Fruit fly (Drosophila melanogaster) whole organism, embryonic: ENCODE measurements around the gene CG43880.

Source experiments
- ATbp ChIP-seq: fragments of 200-800 bp; sonication (Bioruptor generic); optimal IDR thresholded peaks from 2 replicates; lab custom pipeline; 2017; ENCODE audit warnings: missing biosample characterization, mild to moderate bottlenecking, missing genetic modification characterization, missing genetic modification reagents
- CG11456 ChIP-seq: fragments of 200-800 bp; sonication (Bioruptor generic); IDR thresholded peaks from 3 replicates; pipeline ENCODE4 v1.3.6; 2022; ENCODE audit warnings: missing biosample characterization, missing genetic modification characterization
- CG11560 ChIP-seq: fragments of 200-800 bp; sonication (Bioruptor generic); IDR thresholded peaks from 3 replicates; pipeline ENCODE4 v1.3.6; 2022; ENCODE audit warnings: missing biosample characterization, missing genetic modification characterization
- CG13296 ChIP-seq: fragments of 200-800 bp; sonication (Bioruptor generic); optimal IDR thresholded peaks from 3 replicates; lab custom pipeline; 2018; ENCODE audit warnings: missing biosample characterization, mild to moderate bottlenecking, missing genetic modification characterization
- CG14710 ChIP-seq: fragments of 200-800 bp; sonication (Bioruptor generic); optimal IDR thresholded peaks from 3 replicates; lab custom pipeline; 2019; ENCODE audit warnings: missing biosample characterization, mild to moderate bottlenecking, missing genetic modification characterization, moderate library complexity
- CG1529 ChIP-seq: fragments of 200-800 bp; sonication (Bioruptor generic); optimal IDR thresholded peaks from 3 replicates; lab custom pipeline; 2018; ENCODE audit warnings: missing biosample characterization, missing genetic modification characterization
- CG15479 ChIP-seq: fragments of 200-800 bp; sonication (Bioruptor generic); optimal IDR thresholded peaks from 3 replicates; lab custom pipeline; 2019; ENCODE audit warnings: missing biosample characterization, mild to moderate bottlenecking, missing genetic modification characterization, moderate library complexity
- CG1647 ChIP-seq: fragments of 200-800 bp; sonication (Bioruptor generic); optimal IDR thresholded peaks from 3 replicates; lab custom pipeline; 2016; ENCODE audit warnings: missing biosample characterization, missing genetic modification characterization
- CG18599 ChIP-seq: fragments of 200-800 bp; sonication (Bioruptor generic); optimal IDR thresholded peaks from 3 replicates; lab custom pipeline; 2017; ENCODE audit warnings: missing biosample characterization, missing genetic modification characterization, mild to moderate bottlenecking, moderate library complexity, missing genetic modification reagents
- CG30020 ChIP-seq: fragments of 200-800 bp; optimal IDR thresholded peaks from 2 replicates; lab custom pipeline; 2019; ENCODE audit warnings: missing biosample characterization, mild to moderate bottlenecking, missing genetic modification characterization, moderate library complexity
- CG30403 ChIP-seq: fragments of 200-800 bp; sonication (Bioruptor generic); optimal IDR thresholded peaks from 3 replicates; lab custom pipeline; 2016; ENCODE audit warnings: missing biosample characterization, missing genetic modification characterization
- CG3065 ChIP-seq: fragments of 200-800 bp; sonication (Bioruptor generic); optimal IDR thresholded peaks from 2 replicates; lab custom pipeline; 2016; ENCODE audit warnings: missing biosample characterization, missing genetic modification characterization
- CG31441 ChIP-seq: fragments of 200-800 bp; sonication (Bioruptor generic); IDR thresholded peaks from 2 replicates; pipeline ENCODE4 v1.3.6; 2022; ENCODE audit warnings: missing biosample characterization, missing genetic modification characterization
- CG3407 ChIP-seq: fragments of 200-800 bp; sonication (Bioruptor generic); optimal IDR thresholded peaks from 2 replicates; lab custom pipeline; 2018; ENCODE audit warnings: missing biosample characterization, mild to moderate bottlenecking, missing genetic modification characterization
- CG3838 ChIP-seq: fragments of 200-800 bp; sonication (Bioruptor generic); optimal IDR thresholded peaks from 3 replicates; lab custom pipeline; 2016; ENCODE audit warnings: missing biosample characterization, missing genetic modification characterization
- CG3995 ChIP-seq: fragments of 200-800 bp; sonication (Bioruptor generic); optimal IDR thresholded peaks from 3 replicates; lab custom pipeline; 2016; ENCODE audit warnings: missing biosample characterization, missing genetic modification characterization
- CG7372 ChIP-seq: fragments of 200-800 bp; sonication (Bioruptor generic); IDR thresholded peaks from 2 replicates; pipeline ENCODE4 v1.3.6; 2022; ENCODE audit warnings: missing biosample characterization, missing genetic modification characterization
- CG8281 ChIP-seq: fragments of 200-800 bp; sonication (Bioruptor generic); optimal IDR thresholded peaks from 2 replicates; lab custom pipeline; 2018; ENCODE audit warnings: missing biosample characterization, mild to moderate bottlenecking, missing genetic modification characterization, moderate library complexity
- CG9876 ChIP-seq: fragments of 200-800 bp; sonication (Bioruptor generic); optimal IDR thresholded peaks from 2 replicates; lab custom pipeline; 2016; ENCODE audit warnings: missing biosample characterization, missing genetic modification characterization
- CkIIα-i1 ChIP-seq: fragments of 200-800 bp; sonication (Bioruptor generic); IDR thresholded peaks from 2 replicates; pipeline ENCODE4 v1.3.6; 2022; ENCODE audit warnings: missing biosample characterization, missing genetic modification characterization
- CrebB ChIP-seq: fragments of 200-800 bp; sonication (Bioruptor generic); optimal IDR thresholded peaks from 3 replicates; lab custom pipeline; 2018; ENCODE audit warnings: missing biosample characterization, mild to moderate bottlenecking, missing genetic modification characterization
- D19B ChIP-seq: fragments of 200-800 bp; sonication (Bioruptor generic); optimal IDR thresholded peaks from 2 replicates; lab custom pipeline; 2017; ENCODE audit warnings: missing biosample characterization, mild to moderate bottlenecking, missing genetic modification characterization
- Doc3 ChIP-seq: fragments of 200-800 bp; sonication (Bioruptor generic); IDR thresholded peaks from 3 replicates; pipeline ENCODE4 v1.3.6; 2022; ENCODE audit warnings: missing biosample characterization, missing genetic modification characterization; ENCODE audit not compliant: partially characterized antibody
- Dp ChIP-seq: fragments of 200-800 bp; sonication (Bioruptor generic); optimal IDR thresholded peaks from 2 replicates; lab custom pipeline; 2018; ENCODE audit warnings: missing biosample characterization, mild to moderate bottlenecking, missing genetic modification characterization, moderate library complexity
- E2f1 ChIP-seq: fragments of 200-800 bp; sonication (Bioruptor generic); IDR thresholded peaks from 2 replicates; pipeline ENCODE4 v1.3.6; 2022; ENCODE audit warnings: missing biosample characterization, missing genetic modification characterization
- E2f2 ChIP-seq: fragments of 200-800 bp; sonication (Bioruptor generic); IDR thresholded peaks from 2 replicates; pipeline ENCODE4 v1.3.6; 2022; ENCODE audit warnings: missing biosample characterization, missing genetic modification characterization
- HLH54F ChIP-seq: fragments of 200-800 bp; sonication (Bioruptor generic); optimal IDR thresholded peaks from 3 replicates; lab custom pipeline; 2016; ENCODE audit warnings: missing biosample characterization, missing genetic modification characterization
- HLHmδ ChIP-seq: fragments of 200-800 bp; sonication (Bioruptor generic); optimal IDR thresholded peaks from 2 replicates; lab custom pipeline; 2018; ENCODE audit warnings: missing biosample characterization, mild to moderate bottlenecking, missing genetic modification characterization, moderate library complexity
- Kr ChIP-seq: fragments of 200-800 bp; sonication (Bioruptor generic); optimal IDR thresholded peaks from 2 replicates; lab custom pipeline; 2017; ENCODE audit warnings: missing biosample characterization, mild to moderate bottlenecking, missing genetic modification characterization
- MTF-1 ChIP-seq: fragments of 200-800 bp; sonication (Bioruptor generic); optimal IDR thresholded peaks from 2 replicates; lab custom pipeline; 2018; ENCODE audit warnings: missing biosample characterization, mild to moderate bottlenecking, missing genetic modification characterization, borderline replicate concordance
- NFAT ChIP-seq: fragments of 200-800 bp; sonication (Bioruptor generic); IDR thresholded peaks from 2 replicates; pipeline ENCODE4 v1.3.6; 2022; ENCODE audit warnings: missing biosample characterization, missing genetic modification characterization
- NK7.1 ChIP-seq: fragments of 200-800 bp; sonication (Bioruptor generic); optimal IDR thresholded peaks from 3 replicates; lab custom pipeline; 2016; ENCODE audit warnings: missing biosample characterization, missing genetic modification characterization
- Sry-β ChIP-seq: fragments of 200-800 bp; sonication (Bioruptor generic); optimal IDR thresholded peaks from 2 replicates; lab custom pipeline; 2018; ENCODE audit warnings: missing biosample characterization, mild to moderate bottlenecking, missing genetic modification characterization, moderate library complexity
- abd-A ChIP-seq: fragments of 200-800 bp; sonication (Bioruptor generic); optimal IDR thresholded peaks from 3 replicates; lab custom pipeline; 2019; ENCODE audit warnings: missing biosample characterization, mild to moderate bottlenecking, missing genetic modification characterization, moderate library complexity
- ash1 ChIP-seq: fragments of 200-800 bp; sonication (Bioruptor generic); optimal IDR thresholded peaks from 2 replicates; lab custom pipeline; 2018; ENCODE audit warnings: missing biosample characterization, mild to moderate bottlenecking, missing genetic modification characterization
- bigmax ChIP-seq: fragments of 200-800 bp; sonication (Bioruptor generic); optimal IDR thresholded peaks from 2 replicates; lab custom pipeline; 2018; ENCODE audit warnings: missing biosample characterization, mild to moderate bottlenecking, missing genetic modification characterization
- br ChIP-seq: fragments of >200 bp; optimal IDR thresholded peaks from 2 replicates; lab custom pipeline; 2017
- cwo ChIP-seq: fragments of 200-800 bp; sonication (Bioruptor generic); optimal IDR thresholded peaks from 3 replicates; lab custom pipeline; 2017; ENCODE audit warnings: missing biosample characterization, missing genetic modification characterization, mild to moderate bottlenecking, moderate library complexity, missing genetic modification reagents
- klu ChIP-seq: fragments of 200-800 bp; sonication (Bioruptor generic); IDR thresholded peaks from 2 replicates; pipeline ENCODE4 v1.3.6; 2022; ENCODE audit warnings: missing biosample characterization, missing genetic modification characterization
- lola ChIP-seq, 3 experiments: fragments of >200 bp in 2 of 3; fragments of 200-800 bp in 1 of 3; sonication (Bioruptor generic) in 1 of 3; optimal IDR thresholded peaks; 2 replicates each; lab custom pipeline; 2017 to 2019; ENCODE audit warnings: missing biosample characterization in 3 of 3, missing genetic modification characterization in 3 of 3, mild to moderate bottlenecking in 1 of 3, moderate library complexity in 1 of 3
- org-1 ChIP-seq: fragments of 200-800 bp; sonication (Bioruptor generic); optimal IDR thresholded peaks from 2 replicates; lab custom pipeline; 2017; ENCODE audit warnings: missing biosample characterization, missing genetic modification characterization
- pan ChIP-seq, 4 experiments: fragments of >200 bp in 3 of 4; fragments of 200-800 bp in 1 of 4; sonication (Bioruptor generic) in 1 of 4; optimal IDR thresholded peaks in 3 of 4; IDR thresholded peaks in 1 of 4; 2 replicates each; pipeline versions ENCODE4 v1.3.6 to Lab custom; 2017 to 2022; ENCODE audit warnings: missing biosample characterization in 2 of 4, missing genetic modification characterization in 2 of 4, mixed read lengths in 1 of 4
- prd ChIP-seq, 3 experiments: fragments of >200 bp in 2 of 3; fragments of 200-800 bp in 1 of 3; sonication (Bioruptor generic) in 1 of 3; optimal IDR thresholded peaks in 2 of 3; IDR thresholded peaks in 1 of 3; 2 replicates in 2 of 3; 3 replicates in 1 of 3; pipeline versions ENCODE4 v1.3.6 to Lab custom; 2017 to 2022; ENCODE audit warnings: missing biosample characterization in 1 of 3, missing genetic modification characterization in 1 of 3
- pros ChIP-seq: fragments of 200-800 bp; sonication (Bioruptor generic); optimal IDR thresholded peaks from 3 replicates; lab custom pipeline; 2019; ENCODE audit warnings: missing biosample characterization, mild to moderate bottlenecking, missing genetic modification characterization, moderate library complexity
- scrt ChIP-seq: fragments of 200-800 bp; sonication (Bioruptor generic); optimal IDR thresholded peaks from 2 replicates; lab custom pipeline; 2018; ENCODE audit warnings: missing biosample characterization, mild to moderate bottlenecking, missing genetic modification characterization, moderate library complexity
- sna ChIP-seq: fragments of 200-800 bp; sonication (Bioruptor generic); IDR thresholded peaks from 2 replicates; pipeline ENCODE4 v1.3.6; 2022; ENCODE audit warnings: missing biosample characterization, missing genetic modification characterization; ENCODE audit not compliant: partially characterized antibody
- tx ChIP-seq: fragments of 200-800 bp; sonication (Bioruptor generic); optimal IDR thresholded peaks from 2 replicates; lab custom pipeline; 2016; ENCODE audit warnings: missing biosample characterization, missing genetic modification characterization

The CG43880 gene

dm6 chr3L:7988828-7989673 lies 42.9 kb upstream of the CG43880 start (continued):
- no peak for TF ChIP-seq Doc3 (GFP tag; lab: Robert Waterston, UW)
- TF ChIP-seq HLH54F (GFP tag; lab: Kevin White, UChicago) = no peak
- no peak for TF ChIP-seq bigmax (GFP tag; lab: Kevin White, UChicago)
- TF ChIP-seq br (lab: Kevin White, UChicago) = no peak
- peak; percentile 55 for TF ChIP-seq CG18599
- TF ChIP-seq CG14710 (tag; lab: Kevin White, UChicago) = peak; percentile 92
- no peak for TF ChIP-seq CG3065
- TF ChIP-seq CG11560 = no peak
- TF ChIP-seq tx (GFP tag; lab: Kevin White, UChicago) = no peak
- peak; percentile 42 for TF ChIP-seq CG3407 (GFP tag; lab: Kevin White, UChicago)
- peak; percentile 30 for TF ChIP-seq cwo (GFP tag; lab: Kevin White, UChicago)
- TF ChIP-seq CG3838 (GFP tag; lab: Kevin White, UChicago) = no peak
- peak; percentile 38 for TF ChIP-seq scrt (GFP tag; lab: Kevin White, UChicago)
- TF ChIP-seq CrebB (tag; lab: Kevin White, UChicago) = peak; percentile 8
- no peak for TF ChIP-seq klu (GFP tag; lab: Robert Waterston, UW)
- TF ChIP-seq HLHmδ (GFP tag; lab: Kevin White, UChicago) = no peak
- TF ChIP-seq D19B = no peak
- TF ChIP-seq CkIIα-i1 (GFP tag; lab: Robert Waterston, UW) = no peak
- TF ChIP-seq NFAT = no peak
- peak in 1 of 3 experiments; percentile 92 for TF ChIP-seq lola (GFP tag; optimal IDR thresholded peaks at IDR 0.05; lab: Kevin White, UChicago)
- TF ChIP-seq NK7.1 (GFP tag; lab: Kevin White, UChicago) = peak; percentile 31
- peak; percentile 70 for TF ChIP-seq CG1529 (GFP tag; lab: Kevin White, UChicago)
- TF ChIP-seq CG7372 (GFP tag; lab: Robert Waterston, UW) = no peak
- peak; percentile 22; the same call in 1 of the 2 replicates for TF ChIP-seq E2f2 (GFP tag; lab: Robert Waterston, UW)
- no peak for TF ChIP-seq CG9876 (GFP tag; lab: Kevin White, UChicago)
- peak; percentile 19 for TF ChIP-seq CG30020 (tag; lab: Kevin White, UChicago)
- peak; percentile 41 for TF ChIP-seq org-1 (GFP tag; lab: Kevin White, UChicago)
- TF ChIP-seq CG31441 (GFP tag; lab: Robert Waterston, UW) = peak; percentile 84
- TF ChIP-seq CG13296 = no peak
- TF ChIP-seq Sry-β = peak; percentile 52
- TF ChIP-seq Dp = no peak
- no peak for TF ChIP-seq ash1 (GFP tag; lab: Kevin White, UChicago)
- peak; percentile 7 for TF ChIP-seq pros (GFP tag; lab: Kevin White, UChicago)
- TF ChIP-seq MTF-1 (GFP tag; lab: Kevin White, UChicago) = no peak
- TF ChIP-seq prd (optimal IDR thresholded peaks at IDR 0.05; lab: Kevin White, UChicago) = no peak
- peak; percentile 83 for TF ChIP-seq prd (GFP tag; IDR thresholded peaks at IDR 0.05; lab: Robert Waterston, UW)
- TF ChIP-seq CG15479 = no peak
- peak; percentile 71 for TF ChIP-seq Kr (GFP tag; lab: Kevin White, UChicago)
- peak; percentile 67 for TF ChIP-seq CG30403 (GFP tag; lab: Kevin White, UChicago)
- 0 out of 2 replicates have a peak, but pooled peaks have one; percentile 37 for TF ChIP-seq E2f1
- TF ChIP-seq CG1647 (GFP tag; lab: Kevin White, UChicago) = no peak
- TF ChIP-seq sna (GFP tag; lab: Robert Waterston, UW) = no peak
- no peak for TF ChIP-seq pan (optimal IDR thresholded peaks at IDR 0.05; lab: Kevin White, UChicago)
- TF ChIP-seq pan (GFP tag; optimal IDR thresholded peaks at IDR 0.05 in 1 of 2, IDR thresholded peaks at IDR 0.05 in 1 of 2) = peak in 1 of 2 experiments; percentile 58
- peak; percentile 69 for TF ChIP-seq ATbp (GFP tag; lab: Kevin White, UChicago)
- TF ChIP-seq CG3995 (GFP tag; lab: Kevin White, UChicago) = no peak
- TF ChIP-seq CG8281 (tag; lab: Kevin White, UChicago) = peak; percentile 10
- no peak for TF ChIP-seq CG11456 (GFP tag; lab: Robert Waterston, UW)
- no peak for TF ChIP-seq abd-A (tag; lab: Kevin White, UChicago)
